Worm (Caenorhabditis elegans): ENCODE measurements around the gene F10B5.3.

DNA sequence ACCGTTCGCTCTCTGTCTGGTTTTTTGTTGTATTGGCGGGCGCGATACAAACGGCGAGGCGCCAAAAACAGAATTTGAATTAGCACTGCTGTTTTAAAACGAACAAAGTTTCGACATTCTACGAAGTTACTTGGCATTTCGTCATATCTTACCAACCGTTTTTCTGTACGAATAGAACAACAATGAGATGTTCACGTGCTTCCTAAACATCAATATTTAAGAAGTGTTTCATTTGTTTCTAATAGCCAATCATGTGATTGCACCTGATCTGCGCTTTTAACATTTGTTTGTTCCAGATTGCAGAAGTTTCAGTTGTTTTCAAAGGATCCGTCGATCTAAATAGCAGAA, 20.8 kb downstream of the F10B5.3 start:
- no peak for TF ChIP-seq ztf-29 (GFP tag; IDR thresholded peaks at IDR 0.05)
- no peak for TF ChIP-seq T22C8.4 (GFP tag; IDR thresholded peaks at IDR 0.05)

All from whole organism, midembryonic.